Fruit fly (Drosophila melanogaster) whole organism, embryonic: Measurements from ENCODE around the gene ND-B17.

Experiments used
- Awh ChIP-seq: fragments of 200-800 bp; sonication (Bioruptor generic); IDR thresholded peaks from 2 replicates; pipeline ENCODE4, ENCODE4 v1.3.6; 2022; ENCODE audit warnings: missing biosample characterization, missing genetic modification characterization
- B-H2 ChIP-seq: fragments of 200-800 bp; sonication (Bioruptor generic); optimal IDR thresholded peaks from 2 replicates; lab custom pipeline; 2018; ENCODE audit warnings: missing biosample characterization, mild to moderate bottlenecking, missing genetic modification characterization
- CG10431 ChIP-seq: fragments of 200-800 bp; sonication (Bioruptor generic); optimal IDR thresholded peaks from 3 replicates; lab custom pipeline; 2018; ENCODE audit warnings: missing biosample characterization, mild to moderate bottlenecking, missing genetic modification characterization
- CG10462 ChIP-seq: fragments of 200-800 bp; sonication (Bioruptor generic); optimal IDR thresholded peaks from 2 replicates; lab custom pipeline; 2016; ENCODE audit warnings: missing biosample characterization, missing genetic modification characterization
- CG13123 ChIP-seq: fragments of 200-800 bp; sonication (Bioruptor generic); optimal IDR thresholded peaks from 2 replicates; lab custom pipeline; 2016; ENCODE audit warnings: missing biosample characterization, missing genetic modification characterization
- CG14441 ChIP-seq: fragments of 200-800 bp; sonication (Bioruptor generic); IDR thresholded peaks from 2 replicates; pipeline ENCODE4 v1.3.6; 2022; ENCODE audit warnings: missing biosample characterization, missing genetic modification characterization
- CG14710 ChIP-seq: fragments of 200-800 bp; sonication (Bioruptor generic); optimal IDR thresholded peaks from 3 replicates; lab custom pipeline; 2019; ENCODE audit warnings: missing biosample characterization, mild to moderate bottlenecking, missing genetic modification characterization, moderate library complexity
- CG17829 ChIP-seq: fragments of 200-800 bp; optimal IDR thresholded peaks from 2 replicates; lab custom pipeline; 2019; ENCODE audit warnings: missing biosample characterization, mild to moderate bottlenecking, missing genetic modification characterization, moderate library complexity
- CG17912 ChIP-seq: fragments of 200-800 bp; sonication (Bioruptor generic); optimal IDR thresholded peaks from 2 replicates; lab custom pipeline; 2018; ENCODE audit warnings: missing biosample characterization, mild to moderate bottlenecking, missing genetic modification characterization
- CG18262 ChIP-seq: fragments of 200-800 bp; optimal IDR thresholded peaks from 3 replicates; lab custom pipeline; 2019; ENCODE audit warnings: missing biosample characterization, mild to moderate bottlenecking, missing genetic modification characterization, moderate library complexity
- CG2202 ChIP-seq: fragments of 200-800 bp; sonication (Bioruptor generic); optimal IDR thresholded peaks from 2 replicates; lab custom pipeline; 2018; ENCODE audit warnings: missing biosample characterization, mild to moderate bottlenecking, missing genetic modification characterization
- CG2712 ChIP-seq: fragments of 200-800 bp; optimal IDR thresholded peaks from 3 replicates; lab custom pipeline; 2019; ENCODE audit warnings: missing biosample characterization, mild to moderate bottlenecking, missing genetic modification characterization, moderate library complexity
- CG30403 ChIP-seq: fragments of 200-800 bp; sonication (Bioruptor generic); optimal IDR thresholded peaks from 3 replicates; lab custom pipeline; 2016; ENCODE audit warnings: missing biosample characterization, missing genetic modification characterization
- CG31365 ChIP-seq: fragments of 200-800 bp; sonication (Bioruptor generic); optimal IDR thresholded peaks from 2 replicates; lab custom pipeline; 2018; ENCODE audit warnings: missing biosample characterization, mild to moderate bottlenecking, missing genetic modification characterization
- CG32532 ChIP-seq: fragments of 200-800 bp; sonication (Bioruptor generic); IDR thresholded peaks from 2 replicates; pipeline ENCODE4 v1.3.6; 2022; ENCODE audit warnings: missing biosample characterization, missing genetic modification characterization
- CG34422 ChIP-seq: fragments of 200-800 bp; sonication (Bioruptor generic); IDR thresholded peaks from 3 replicates; pipeline ENCODE4 v1.3.6; 2022; ENCODE audit warnings: missing biosample characterization, missing genetic modification characterization
- CG43689 ChIP-seq: fragments of 200-800 bp; sonication (Bioruptor generic); IDR thresholded peaks from 2 replicates; pipeline ENCODE4 v1.3.6; 2022; ENCODE audit warnings: missing biosample characterization, missing genetic modification characterization
- CG4617 ChIP-seq: fragments of 200-800 bp; sonication (Bioruptor generic); optimal IDR thresholded peaks from 3 replicates; lab custom pipeline; 2016; ENCODE audit warnings: missing biosample characterization, missing genetic modification characterization, borderline replicate concordance
- CG6654 ChIP-seq: fragments of 200-800 bp; sonication (Bioruptor generic); optimal IDR thresholded peaks from 2 replicates; lab custom pipeline; 2017; ENCODE audit warnings: missing biosample characterization, mild to moderate bottlenecking, missing genetic modification characterization
- CG7372 ChIP-seq: fragments of 200-800 bp; sonication (Bioruptor generic); IDR thresholded peaks from 2 replicates; pipeline ENCODE4 v1.3.6; 2022; ENCODE audit warnings: missing biosample characterization, missing genetic modification characterization
- CG8944 ChIP-seq: fragments of 200-800 bp; sonication (Bioruptor generic); optimal IDR thresholded peaks from 3 replicates; lab custom pipeline; 2016; ENCODE audit warnings: missing biosample characterization, missing genetic modification characterization
- CG9215 ChIP-seq: fragments of 200-800 bp; sonication (Bioruptor generic); IDR thresholded peaks from 2 replicates; pipeline ENCODE4 v1.3.6; 2022; ENCODE audit warnings: missing biosample characterization, missing genetic modification characterization
- HLH54F ChIP-seq: fragments of 200-800 bp; sonication (Bioruptor generic); optimal IDR thresholded peaks from 3 replicates; lab custom pipeline; 2016; ENCODE audit warnings: missing biosample characterization, missing genetic modification characterization
- HLHmδ ChIP-seq: fragments of 200-800 bp; sonication (Bioruptor generic); optimal IDR thresholded peaks from 2 replicates; lab custom pipeline; 2018; ENCODE audit warnings: missing biosample characterization, mild to moderate bottlenecking, missing genetic modification characterization, moderate library complexity
- HmgD ChIP-seq: fragments of 200-800 bp; sonication (Bioruptor generic); optimal IDR thresholded peaks from 3 replicates; lab custom pipeline; 2016; ENCODE audit warnings: missing biosample characterization, missing genetic modification characterization
- Hr39 ChIP-seq: fragments of >200 bp; optimal IDR thresholded peaks from 2 replicates; lab custom pipeline; 2017
- MBD-R2 ChIP-seq: fragments of 200-800 bp; sonication (Bioruptor generic); IDR thresholded peaks from 2 replicates; pipeline ENCODE4 v1.3.6; 2022; ENCODE audit warnings: missing biosample characterization, missing genetic modification characterization
- Mad ChIP-seq: fragments of 200-800 bp; sonication (Bioruptor generic); optimal IDR thresholded peaks from 2 replicates; lab custom pipeline; 2016; ENCODE audit warnings: missing biosample characterization, missing genetic modification characterization
- Myb ChIP-seq: fragments of 200-800 bp; sonication (Bioruptor generic); optimal IDR thresholded peaks from 2 replicates; lab custom pipeline; 2016; ENCODE audit warnings: missing biosample characterization, missing genetic modification characterization
- Rfx ChIP-seq: fragments of 200-800 bp; sonication (Bioruptor generic); IDR thresholded peaks from 2 replicates; pipeline ENCODE4 v1.3.6; 2022; ENCODE audit warnings: missing biosample characterization, missing genetic modification characterization
- Side ChIP-seq: fragments of 200-800 bp; sonication (Bioruptor generic); optimal IDR thresholded peaks from 2 replicates; lab custom pipeline; 2016; ENCODE audit warnings: missing biosample characterization, missing genetic modification characterization
- Usf ChIP-seq: fragments of 200-800 bp; sonication (Bioruptor generic); optimal IDR thresholded peaks from 2 replicates; lab custom pipeline; 2017; ENCODE audit warnings: missing genotype, missing biosample characterization, missing genetic modification characterization
- ac ChIP-seq: fragments of 200-800 bp; sonication (Bioruptor generic); optimal IDR thresholded peaks from 3 replicates; lab custom pipeline; 2017; ENCODE audit warnings: missing biosample characterization, mild to moderate bottlenecking, missing genetic modification characterization
- amos ChIP-seq: fragments of 200-800 bp; sonication (Bioruptor generic); IDR thresholded peaks from 2 replicates; pipeline ENCODE4 v1.3.6; 2022; ENCODE audit warnings: missing biosample characterization, missing genetic modification characterization; ENCODE audit not compliant: partially characterized antibody
- ap ChIP-seq: fragments of 200-800 bp; sonication (Bioruptor generic); IDR thresholded peaks from 2 replicates; pipeline ENCODE4 v1.3.6; 2022; ENCODE audit warnings: missing biosample characterization, missing genetic modification characterization
- ato ChIP-seq: fragments of 200-800 bp; sonication (Bioruptor generic); IDR thresholded peaks from 2 replicates; pipeline ENCODE4 v1.3.6; 2022; ENCODE audit warnings: missing biosample characterization, missing genetic modification characterization; ENCODE audit not compliant: partially characterized antibody
- bsh ChIP-seq, 2 experiments: fragments of 200-800 bp; sonication (Bioruptor generic); optimal IDR thresholded peaks; 2 replicates each; lab custom pipeline; 2017 to 2018; ENCODE audit warnings: mild to moderate bottlenecking in 2 of 2, missing biosample characterization in 2 of 2, missing genetic modification characterization in 2 of 2, moderate library complexity in 1 of 2
- caup ChIP-seq: fragments of 200-800 bp; sonication (Bioruptor generic); optimal IDR thresholded peaks from 3 replicates; lab custom pipeline; 2017; ENCODE audit warnings: missing biosample characterization, mild to moderate bottlenecking, missing genetic modification characterization, moderate library complexity; ENCODE audit not compliant: severe bottlenecking
- crc ChIP-seq: fragments of 200-800 bp; sonication (Bioruptor generic); optimal IDR thresholded peaks from 2 replicates; lab custom pipeline; 2016; ENCODE audit warnings: missing biosample characterization, missing genetic modification characterization
- dati ChIP-seq: fragments of 200-800 bp; sonication (Bioruptor generic); IDR thresholded peaks from 2 replicates; pipeline ENCODE4 v1.3.6; 2022; ENCODE audit warnings: missing biosample characterization, missing genetic modification characterization
- dm ChIP-seq: fragments of 200-800 bp; sonication (Bioruptor generic); optimal IDR thresholded peaks from 3 replicates; lab custom pipeline; 2016; ENCODE audit warnings: missing biosample characterization, missing genetic modification characterization
- ken ChIP-seq: fragments of 200-800 bp; sonication (Bioruptor generic); IDR thresholded peaks from 3 replicates; pipeline ENCODE4 v1.3.6; 2022; ENCODE audit warnings: missing biosample characterization, missing genetic modification characterization
- peb ChIP-seq: fragments of 200-800 bp; sonication (Bioruptor generic); IDR thresholded peaks from 2 replicates; pipeline ENCODE4 v1.3.6; 2022; ENCODE audit warnings: missing biosample characterization, missing genetic modification characterization
- run ChIP-seq: fragments of 200-800 bp; sonication (Bioruptor generic); optimal IDR thresholded peaks from 3 replicates; lab custom pipeline; 2018; ENCODE audit warnings: missing biosample characterization, mild to moderate bottlenecking, missing genetic modification characterization
- shn ChIP-seq: fragments of 200-800 bp; sonication (Bioruptor generic); optimal IDR thresholded peaks from 3 replicates; lab custom pipeline; 2016; ENCODE audit warnings: missing biosample characterization, missing genetic modification characterization
- slp2 ChIP-seq: fragments of 200-800 bp; sonication (Bioruptor generic); optimal IDR thresholded peaks from 2 replicates; lab custom pipeline; 2016; ENCODE audit warnings: missing biosample characterization, missing genetic modification characterization
- sna ChIP-seq: fragments of 200-800 bp; sonication (Bioruptor generic); IDR thresholded peaks from 2 replicates; pipeline ENCODE4 v1.3.6; 2022; ENCODE audit warnings: missing biosample characterization, missing genetic modification characterization; ENCODE audit not compliant: partially characterized antibody
- ssp ChIP-seq: fragments of 200-800 bp; sonication (Bioruptor generic); IDR thresholded peaks from 2 replicates; pipeline ENCODE4 v1.3.6; 2022; ENCODE audit warnings: missing biosample characterization, missing genetic modification characterization
- vvl ChIP-seq: fragments of 200-800 bp; sonication (Bioruptor generic); IDR thresholded peaks from 2 replicates; pipeline ENCODE4 v1.3.6; 2022; ENCODE audit warnings: missing biosample characterization, missing genetic modification characterization
- zfh2 ChIP-seq: fragments of 200-800 bp; sonication (Bioruptor generic); optimal IDR thresholded peaks from 2 replicates; lab custom pipeline; 2016; ENCODE audit warnings: missing biosample characterization, missing genetic modification characterization

Gene ND-B17

dm6 chr2L:15750523-15751258 lies at the start of gene ND-B17 (continued):
- TF ChIP-seq vvl (GFP tag; lab: Robert Waterston, UW) (peak; percentile 59; the same call in 1 of the 2 replicates), ssp (GFP tag; lab: Robert Waterston, UW) (peak; percentile 29; the same call in 1 of the 2 replicates), CG31365 (tag; lab: Kevin White, UChicago) (no peak), MBD-R2 (peak; percentile 96), HLHmδ (GFP tag; lab: Kevin White, UChicago) (no peak), CG10462 (GFP tag; lab: Kevin White, UChicago) (peak; percentile 19), ac (GFP tag; lab: Kevin White, UChicago) (no peak), B-H2 (GFP tag; lab: Kevin White, UChicago) (peak; percentile 36), Mad (GFP tag; lab: Kevin White, UChicago) (peak; percentile 62), ap (0 out of 2 replicates have a peak, but pooled peaks have one; percentile 25), caup (GFP tag; lab: Kevin White, UChicago) (no peak), ato (GFP tag; lab: Robert Waterston, UW) (0 out of 2 replicates have a peak, but pooled peaks have one; percentile 7), CG7372 (GFP tag; lab: Robert Waterston, UW) (peak; percentile 53; the same call in 1 of the 2 replicates), Awh (0 out of 2 replicates have a peak, but pooled peaks have one; percentile 24), shn (GFP tag; lab: Kevin White, UChicago) (peak; percentile 55), crc (GFP tag; lab: Kevin White, UChicago) (no peak), CG30403 (GFP tag; lab: Kevin White, UChicago) (peak; percentile 66), sna (0 out of 2 replicates have a peak, but pooled peaks have one; percentile 32), CG17912 (GFP tag; lab: Kevin White, UChicago) (peak; percentile 11), CG4617 (peak; percentile 19), CG8944 (GFP tag; lab: Kevin White, UChicago) (peak; percentile 50), run (no peak), amos (GFP tag; lab: Robert Waterston, UW) (0 out of 2 replicates have a peak, but pooled peaks have one; percentile 10), CG2202 (tag; lab: Kevin White, UChicago) (no peak), ken (GFP tag; lab: Robert Waterston, UW) (peak; percentile 75), Hr39 (lab: Kevin White, UChicago) (no peak), HmgD (GFP tag; lab: Kevin White, UChicago) (peak; percentile 61), dati (GFP tag; lab: Robert Waterston, UW) (0 out of 2 replicates have a peak, but pooled peaks have one; percentile 29), CG32532 (GFP tag; lab: Robert Waterston, UW) (peak; percentile 68), CG34422 (GFP tag; lab: Robert Waterston, UW) (peak; percentile 70; the same call in 2 of the 3 replicates), peb (GFP tag; lab: Robert Waterston, UW) (no peak), Side (peak; percentile 46), Usf (GFP tag; lab: Kevin White, UChicago) (no peak), CG6654 (GFP tag; lab: Kevin White, UChicago) (no peak), Myb (GFP tag; lab: Kevin White, UChicago) (peak; percentile 38), Rfx (GFP tag; lab: Robert Waterston, UW) (peak; percentile 81), slp2 (GFP tag; lab: Kevin White, UChicago) (peak; percentile 56), CG9215 (peak; percentile 64), CG43689 (GFP tag; lab: Robert Waterston, UW) (no peak), CG13123 (no peak), bsh (GFP tag; optimal IDR thresholded peaks at IDR 0.05; lab: Kevin White, UChicago) (peak in 1 of 2 experiments; percentile 31), CG10431 (GFP tag; lab: Kevin White, UChicago) (no peak), zfh2 (GFP tag; lab: Kevin White, UChicago) (peak; percentile 57), CG17829 (tag; lab: Kevin White, UChicago) (peak; percentile 1), CG14441 (peak; percentile 65), CG18262 (tag; lab: Kevin White, UChicago) (no peak), dm (GFP tag; lab: Kevin White, UChicago) (peak; percentile 50), HLH54F (GFP tag; lab: Kevin White, UChicago) (peak; percentile 59), CG2712 (peak; percentile 19), CG14710 (tag; lab: Kevin White, UChicago) (peak; percentile 23)
